Fruit fly (Drosophila melanogaster) whole organism, embryonic: ENCODE results near the gene wus.

Source experiments
- ATbp ChIP-seq: fragments of 200-800 bp; sonication (Bioruptor generic); optimal IDR thresholded peaks from 2 replicates; lab custom pipeline; 2017; ENCODE audit warnings: missing biosample characterization, mild to moderate bottlenecking, missing genetic modification characterization, missing genetic modification reagents
- Atf-2 ChIP-seq: fragments of 200-800 bp; sonication (Bioruptor generic); optimal IDR thresholded peaks from 2 replicates; lab custom pipeline; 2016; ENCODE audit warnings: missing biosample characterization, missing genetic modification characterization
- Atf6 ChIP-seq: fragments of 200-800 bp; sonication (Bioruptor generic); IDR thresholded peaks from 2 replicates; pipeline ENCODE4 v1.3.6; 2022; ENCODE audit warnings: missing biosample characterization, missing genetic modification characterization
- Blimp-1 ChIP-seq: fragments of 200-800 bp; sonication (Bioruptor generic); optimal IDR thresholded peaks from 3 replicates; lab custom pipeline; 2018; ENCODE audit warnings: missing biosample characterization, missing genetic modification characterization, mild to moderate bottlenecking, moderate library complexity, missing genetic modification reagents
- Bteb2 ChIP-seq: fragments of 200-800 bp; sonication (Bioruptor generic); optimal IDR thresholded peaks from 2 replicates; lab custom pipeline; 2016; ENCODE audit warnings: missing biosample characterization, missing genetic modification characterization
- C15 ChIP-seq: fragments of 200-800 bp; sonication (Bioruptor generic); IDR thresholded peaks from 3 replicates; pipeline ENCODE4 v1.3.6; 2022; ENCODE audit warnings: missing biosample characterization, missing genetic modification characterization
- CG10147 ChIP-seq: fragments of 200-800 bp; sonication (Bioruptor generic); optimal IDR thresholded peaks from 2 replicates; lab custom pipeline; 2019; ENCODE audit warnings: missing biosample characterization, mild to moderate bottlenecking, missing genetic modification characterization, moderate library complexity
- CG11247 ChIP-seq: fragments of 200-800 bp; sonication (Bioruptor generic); IDR thresholded peaks from 2 replicates; pipeline ENCODE4 v1.3.6; 2022; ENCODE audit warnings: missing biosample characterization, missing genetic modification characterization
- CG11398 ChIP-seq: fragments of 200-800 bp; sonication (Bioruptor generic); optimal IDR thresholded peaks from 2 replicates; lab custom pipeline; 2016; ENCODE audit warnings: missing biosample characterization, missing genetic modification characterization
- CG12942 ChIP-seq: fragments of 200-800 bp; sonication (Bioruptor generic); optimal IDR thresholded peaks from 3 replicates; lab custom pipeline; 2016; ENCODE audit warnings: missing biosample characterization, missing genetic modification characterization
- CG13296 ChIP-seq: fragments of 200-800 bp; sonication (Bioruptor generic); optimal IDR thresholded peaks from 3 replicates; lab custom pipeline; 2018; ENCODE audit warnings: missing biosample characterization, mild to moderate bottlenecking, missing genetic modification characterization
- CG1602 ChIP-seq: fragments of 200-800 bp; sonication (Bioruptor generic); optimal IDR thresholded peaks from 3 replicates; lab custom pipeline; 2016; ENCODE audit warnings: missing biosample characterization, missing genetic modification characterization
- CG16813 ChIP-seq: fragments of 200-800 bp; sonication (Bioruptor generic); IDR thresholded peaks from 3 replicates; pipeline ENCODE4 v1.3.6; 2022; ENCODE audit warnings: missing biosample characterization, missing genetic modification characterization; ENCODE audit not compliant: partially characterized antibody
- CG17186 ChIP-seq: fragments of 200-800 bp; sonication (Bioruptor generic); optimal IDR thresholded peaks from 3 replicates; lab custom pipeline; 2017; ENCODE audit warnings: missing biosample characterization, missing genetic modification reagents, missing genetic modification characterization
- CG18619 ChIP-seq: fragments of 200-800 bp; sonication (Bioruptor generic); optimal IDR thresholded peaks from 3 replicates; lab custom pipeline; 2017; ENCODE audit warnings: missing biosample characterization, mild to moderate bottlenecking, missing genetic modification characterization
- CG30020 ChIP-seq: fragments of 200-800 bp; optimal IDR thresholded peaks from 2 replicates; lab custom pipeline; 2019; ENCODE audit warnings: missing biosample characterization, mild to moderate bottlenecking, missing genetic modification characterization, moderate library complexity
- CG30403 ChIP-seq: fragments of 200-800 bp; sonication (Bioruptor generic); optimal IDR thresholded peaks from 3 replicates; lab custom pipeline; 2016; ENCODE audit warnings: missing biosample characterization, missing genetic modification characterization
- CG31365 ChIP-seq: fragments of 200-800 bp; sonication (Bioruptor generic); optimal IDR thresholded peaks from 2 replicates; lab custom pipeline; 2018; ENCODE audit warnings: missing biosample characterization, mild to moderate bottlenecking, missing genetic modification characterization
- CG31441 ChIP-seq: fragments of 200-800 bp; sonication (Bioruptor generic); IDR thresholded peaks from 2 replicates; pipeline ENCODE4 v1.3.6; 2022; ENCODE audit warnings: missing biosample characterization, missing genetic modification characterization
- CG33213 ChIP-seq: fragments of 200-800 bp; sonication (Bioruptor generic); optimal IDR thresholded peaks from 3 replicates; lab custom pipeline; 2016; ENCODE audit warnings: missing biosample characterization, missing genetic modification characterization
- CG3407 ChIP-seq: fragments of 200-800 bp; sonication (Bioruptor generic); optimal IDR thresholded peaks from 2 replicates; lab custom pipeline; 2018; ENCODE audit warnings: missing biosample characterization, mild to moderate bottlenecking, missing genetic modification characterization
- CG42726 ChIP-seq: fragments of 200-800 bp; sonication (Bioruptor generic); IDR thresholded peaks from 2 replicates; pipeline ENCODE4 v1.3.6; 2022; ENCODE audit warnings: missing biosample characterization, missing genetic modification characterization; ENCODE audit not compliant: partially characterized antibody
- CG8089 ChIP-seq: fragments of 200-800 bp; sonication (Bioruptor generic); optimal IDR thresholded peaks from 3 replicates; lab custom pipeline; 2016; ENCODE audit warnings: missing biosample characterization, missing genetic modification characterization
- Chrac-16 ChIP-seq: fragments of 200-800 bp; sonication (Bioruptor generic); optimal IDR thresholded peaks from 3 replicates; lab custom pipeline; 2016; ENCODE audit warnings: missing biosample characterization, missing genetic modification characterization
- Dad ChIP-seq: fragments of 200-800 bp; sonication (Bioruptor generic); optimal IDR thresholded peaks from 3 replicates; lab custom pipeline; 2016; ENCODE audit warnings: missing biosample characterization, missing genetic modification characterization
- Dip3 ChIP-seq: fragments of 200-800 bp; sonication (Bioruptor generic); optimal IDR thresholded peaks from 3 replicates; lab custom pipeline; 2016; ENCODE audit warnings: missing biosample characterization, missing genetic modification characterization
- Ets65A ChIP-seq: fragments of 200-800 bp; sonication (Bioruptor generic); peaks from one replicate; lab custom pipeline; 2016; ENCODE audit warnings: missing biosample characterization, missing genetic modification characterization
- HLHmδ ChIP-seq: fragments of 200-800 bp; sonication (Bioruptor generic); optimal IDR thresholded peaks from 2 replicates; lab custom pipeline; 2018; ENCODE audit warnings: missing biosample characterization, mild to moderate bottlenecking, missing genetic modification characterization, moderate library complexity
- Mad ChIP-seq: fragments of 200-800 bp; sonication (Bioruptor generic); optimal IDR thresholded peaks from 2 replicates; lab custom pipeline; 2016; ENCODE audit warnings: missing biosample characterization, missing genetic modification characterization
- NFAT ChIP-seq: fragments of 200-800 bp; sonication (Bioruptor generic); IDR thresholded peaks from 2 replicates; pipeline ENCODE4 v1.3.6; 2022; ENCODE audit warnings: missing biosample characterization, missing genetic modification characterization
- Nf-YA ChIP-seq: fragments of 200-800 bp; sonication (Bioruptor generic); IDR thresholded peaks from 2 replicates; pipeline ENCODE4 v1.3.6; 2022; ENCODE audit warnings: missing biosample characterization, missing genetic modification characterization
- Ptx1 ChIP-seq: fragments of 200-800 bp; sonication (Bioruptor generic); IDR thresholded peaks from 2 replicates; pipeline ENCODE4 v1.3.6; 2022; ENCODE audit warnings: missing biosample characterization, missing genetic modification characterization
- Rfx ChIP-seq: fragments of 200-800 bp; sonication (Bioruptor generic); IDR thresholded peaks from 2 replicates; pipeline ENCODE4 v1.3.6; 2022; ENCODE audit warnings: missing biosample characterization, missing genetic modification characterization
- Sry-β ChIP-seq: fragments of 200-800 bp; sonication (Bioruptor generic); optimal IDR thresholded peaks from 2 replicates; lab custom pipeline; 2018; ENCODE audit warnings: missing biosample characterization, mild to moderate bottlenecking, missing genetic modification characterization, moderate library complexity
- ab ChIP-seq: fragments of 200-800 bp; sonication (Bioruptor generic); optimal IDR thresholded peaks from 2 replicates; lab custom pipeline; 2016; ENCODE audit warnings: missing biosample characterization, missing genetic modification characterization
- abd-A ChIP-seq: fragments of 200-800 bp; sonication (Bioruptor generic); optimal IDR thresholded peaks from 3 replicates; lab custom pipeline; 2019; ENCODE audit warnings: missing biosample characterization, mild to moderate bottlenecking, missing genetic modification characterization, moderate library complexity
- al ChIP-seq: fragments of 200-800 bp; sonication (Bioruptor generic); IDR thresholded peaks from 2 replicates; pipeline ENCODE4 v1.3.6; 2022; ENCODE audit warnings: missing biosample characterization, missing genetic modification characterization
- ap ChIP-seq: fragments of 200-800 bp; sonication (Bioruptor generic); IDR thresholded peaks from 2 replicates; pipeline ENCODE4 v1.3.6; 2022; ENCODE audit warnings: missing biosample characterization, missing genetic modification characterization
- chm ChIP-seq: fragments of 200-800 bp; sonication (Bioruptor generic); IDR thresholded peaks from 2 replicates; pipeline ENCODE4 v1.3.6; 2022; ENCODE audit warnings: missing biosample characterization, missing genetic modification characterization
- danr ChIP-seq: fragments of 200-800 bp; sonication (Bioruptor generic); IDR thresholded peaks from 2 replicates; pipeline ENCODE4 v1.3.6; 2022; ENCODE audit warnings: missing biosample characterization, missing genetic modification characterization
- dati ChIP-seq: fragments of 200-800 bp; sonication (Bioruptor generic); IDR thresholded peaks from 2 replicates; pipeline ENCODE4 v1.3.6; 2022; ENCODE audit warnings: missing biosample characterization, missing genetic modification characterization
- dimm ChIP-seq: fragments of 200-800 bp; sonication (Bioruptor generic); IDR thresholded peaks from 2 replicates; pipeline ENCODE4 v1.3.6; 2022; ENCODE audit warnings: missing biosample characterization, missing genetic modification characterization
- fu2 ChIP-seq: fragments of 200-800 bp; sonication (Bioruptor generic); optimal IDR thresholded peaks from 2 replicates; lab custom pipeline; 2016; ENCODE audit warnings: missing biosample characterization, missing genetic modification characterization
- h ChIP-seq: fragments of >200 bp; optimal IDR thresholded peaks from 2 replicates; lab custom pipeline; 2017
- hkb ChIP-seq, 2 experiments: fragments of 200-800 bp in 1 of 2; fragments of >200 bp in 1 of 2; sonication (Bioruptor generic) in 1 of 2; IDR thresholded peaks in 1 of 2; optimal IDR thresholded peaks in 1 of 2; 2 replicates each; pipeline versions ENCODE4 v1.3.6 to Lab custom; 2017 to 2022; ENCODE audit warnings: missing biosample characterization in 1 of 2, missing genetic modification characterization in 1 of 2
- jing ChIP-seq: fragments of 200-800 bp; sonication (Bioruptor generic); optimal IDR thresholded peaks from 2 replicates; lab custom pipeline; 2018; ENCODE audit warnings: missing biosample characterization, mild to moderate bottlenecking, missing genetic modification characterization
- lbe ChIP-seq: fragments of 200-800 bp; sonication (Bioruptor generic); optimal IDR thresholded peaks from 2 replicates; lab custom pipeline; 2016; ENCODE audit warnings: missing biosample characterization, mild to moderate bottlenecking, missing genetic modification characterization
- peb ChIP-seq: fragments of 200-800 bp; sonication (Bioruptor generic); IDR thresholded peaks from 2 replicates; pipeline ENCODE4 v1.3.6; 2022; ENCODE audit warnings: missing biosample characterization, missing genetic modification characterization
- pros ChIP-seq: fragments of 200-800 bp; sonication (Bioruptor generic); optimal IDR thresholded peaks from 3 replicates; lab custom pipeline; 2019; ENCODE audit warnings: missing biosample characterization, mild to moderate bottlenecking, missing genetic modification characterization, moderate library complexity
- salm ChIP-seq: fragments of 200-800 bp; sonication (Bioruptor generic); optimal IDR thresholded peaks from 2 replicates; lab custom pipeline; 2018; ENCODE audit warnings: missing biosample characterization, mild to moderate bottlenecking, missing genetic modification characterization
- sd ChIP-seq: fragments of 200-800 bp; sonication (Bioruptor generic); optimal IDR thresholded peaks from 3 replicates; lab custom pipeline; 2018; ENCODE audit warnings: missing biosample characterization, mild to moderate bottlenecking, missing genetic modification characterization, moderate library complexity
- stc ChIP-seq: fragments of 200-800 bp; sonication (Bioruptor generic); IDR thresholded peaks from 2 replicates; pipeline ENCODE4 v1.3.6; 2022; ENCODE audit warnings: missing biosample characterization, missing genetic modification characterization
- unpg ChIP-seq: fragments of 200-800 bp; sonication (Bioruptor generic); optimal IDR thresholded peaks from 3 replicates; lab custom pipeline; 2018; ENCODE audit warnings: missing biosample characterization, mild to moderate bottlenecking, missing genetic modification characterization, moderate library complexity

wus gene

dm6 chrX:16967415-16967814 is 26.7 kb upstream of the wus start (continued):
- TF ChIP-seq NFAT (GFP tag; lab: Robert Waterston, UW), result 0 out of 2 replicates have a peak, but pooled peaks have one; percentile 24
- no peak for TF ChIP-seq ab (GFP tag; lab: Kevin White, UChicago)
- peak; percentile 34 for TF ChIP-seq Chrac-16 (GFP tag; lab: Kevin White, UChicago)
- TF ChIP-seq chm, result no peak
- no peak for TF ChIP-seq CG3407
- no peak for TF ChIP-seq salm (tag; lab: Kevin White, UChicago)
- TF ChIP-seq Nf-YA (GFP tag; lab: Robert Waterston, UW), result no peak
- TF ChIP-seq CG33213 (GFP tag; lab: Kevin White, UChicago), result peak; percentile 9
- peak; percentile 7 for TF ChIP-seq CG1602 (GFP tag; lab: Kevin White, UChicago)
- no peak for TF ChIP-seq ap (GFP tag; lab: Robert Waterston, UW)
- TF ChIP-seq pros, result peak; percentile 10
- TF ChIP-seq Atf-2 (GFP tag; lab: Kevin White, UChicago), result peak; percentile 57
- no peak for TF ChIP-seq stc (GFP tag; lab: Robert Waterston, UW)
- TF ChIP-seq dati (GFP tag; lab: Robert Waterston, UW), result no peak
- no peak for TF ChIP-seq peb (GFP tag; lab: Robert Waterston, UW)
- no peak for TF ChIP-seq C15 (GFP tag; lab: Robert Waterston, UW)
- TF ChIP-seq CG17186 (GFP tag; lab: Kevin White, UChicago), result peak; percentile 10
- TF ChIP-seq al (GFP tag; lab: Robert Waterston, UW), result no peak
- TF ChIP-seq fu2 (GFP tag; lab: Kevin White, UChicago), result no peak
- no peak for TF ChIP-seq hkb (optimal IDR thresholded peaks at IDR 0.05; lab: Kevin White, UChicago)
- TF ChIP-seq hkb (GFP tag; IDR thresholded peaks at IDR 0.05; lab: Robert Waterston, UW), result no peak
- TF ChIP-seq HLHmδ (GFP tag; lab: Kevin White, UChicago), result peak; percentile 75
- no peak for TF ChIP-seq CG11398 (GFP tag; lab: Kevin White, UChicago)
- no peak for TF ChIP-seq CG11247 (GFP tag; lab: Robert Waterston, UW)
- no peak for TF ChIP-seq unpg (GFP tag; lab: Kevin White, UChicago)
- no peak for TF ChIP-seq sd
- TF ChIP-seq dimm (GFP tag; lab: Robert Waterston, UW), result no peak
- no peak for TF ChIP-seq jing (GFP tag; lab: Kevin White, UChicago)
- no peak for TF ChIP-seq Sry-β (GFP tag; lab: Kevin White, UChicago)
- TF ChIP-seq CG31365, result no peak
- no peak for TF ChIP-seq abd-A (tag; lab: Kevin White, UChicago)
- no peak for TF ChIP-seq Rfx (GFP tag; lab: Robert Waterston, UW)
- no peak for TF ChIP-seq CG31441 (GFP tag; lab: Robert Waterston, UW)
- no peak for TF ChIP-seq danr (GFP tag; lab: Robert Waterston, UW)
- no peak for TF ChIP-seq Dip3 (GFP tag; lab: Kevin White, UChicago)
- TF ChIP-seq Dad (GFP tag; lab: Kevin White, UChicago), result no peak
- no peak for TF ChIP-seq CG30403
- TF ChIP-seq Atf6 (GFP tag; lab: Robert Waterston, UW), result no peak
- no peak for TF ChIP-seq CG13296 (GFP tag; lab: Kevin White, UChicago)
- TF ChIP-seq Blimp-1 (GFP tag; lab: Kevin White, UChicago), result no peak
- peak; percentile 13 for TF ChIP-seq Mad
- no peak for TF ChIP-seq lbe (GFP tag; lab: Kevin White, UChicago)
- peak; percentile 48 for TF ChIP-seq h (lab: Kevin White, UChicago)
- TF ChIP-seq CG30020 (tag; lab: Kevin White, UChicago), result no peak
- no peak for TF ChIP-seq Ets65A
- no peak for TF ChIP-seq CG10147 (GFP tag; lab: Kevin White, UChicago)
- TF ChIP-seq CG18619 (GFP tag; lab: Kevin White, UChicago), result no peak
- peak; percentile 41; the same call in 1 of the 3 replicates for TF ChIP-seq CG16813 (GFP tag; lab: Robert Waterston, UW)
- peak; percentile 45; the same call in 1 of the 2 replicates for TF ChIP-seq CG42726 (GFP tag; lab: Robert Waterston, UW)
- no peak for TF ChIP-seq CG8089 (GFP tag; lab: Kevin White, UChicago)
- TF ChIP-seq ATbp (GFP tag; lab: Kevin White, UChicago), result no peak
- TF ChIP-seq Bteb2 (GFP tag; lab: Kevin White, UChicago), result no peak
- no peak for TF ChIP-seq Ptx1 (GFP tag; lab: Robert Waterston, UW)
- TF ChIP-seq CG12942, result no peak
